Worm (Caenorhabditis elegans) whole organism, midembryonic: Measurements from ENCODE around the gene best-22.

Experiments used
- cog-1 ChIP-seq: sonication (generic microtip); optimal IDR thresholded peaks from 2 replicates; lab custom pipeline; 2016; ENCODE audit warnings: missing genetic modification characterization, missing compliant biosample characterization
- med-1 ChIP-seq: sonication (generic microtip); optimal IDR thresholded peaks from 2 replicates; lab custom pipeline; 2017; ENCODE audit warnings: missing genetic modification characterization, mild to moderate bottlenecking, missing compliant biosample characterization, antibody characterized with exemption, missing genetic modification reagents; ENCODE audit not compliant: insufficient read depth
- tab-1 ChIP-seq: fragments of 200-800 bp; sonication (Bioruptor generic); IDR thresholded peaks from 2 replicates; pipeline ENCODE4 v1.3.6; 2022; ENCODE audit warnings: missing genetic modification characterization, missing compliant biosample characterization
- ztf-29 ChIP-seq: fragments of 200-800 bp; sonication (Bioruptor generic); IDR thresholded peaks from 2 replicates; pipeline ENCODE4 v1.3.6; 2022; ENCODE audit warnings: missing genetic modification reagents, missing genetic modification characterization, missing compliant biosample characterization

ce11 chrIV:12350235-12350634 lies 496 bp downstream of the best-22 start:
- TF ChIP-seq cog-1 (tag; lab: Kevin White, UChicago), result no peak
- no peak for TF ChIP-seq tab-1 (GFP tag; lab: Robert Waterston, UW)
- TF ChIP-seq med-1 (GFP tag; lab: Kevin White, UChicago), result no peak
- TF ChIP-seq ztf-29 (GFP tag; lab: Robert Waterston, UW), result no peak
